Fruit fly (Drosophila melanogaster): ENCODE measurements around the gene TP53INP.

TP53INP gene

DNA sequence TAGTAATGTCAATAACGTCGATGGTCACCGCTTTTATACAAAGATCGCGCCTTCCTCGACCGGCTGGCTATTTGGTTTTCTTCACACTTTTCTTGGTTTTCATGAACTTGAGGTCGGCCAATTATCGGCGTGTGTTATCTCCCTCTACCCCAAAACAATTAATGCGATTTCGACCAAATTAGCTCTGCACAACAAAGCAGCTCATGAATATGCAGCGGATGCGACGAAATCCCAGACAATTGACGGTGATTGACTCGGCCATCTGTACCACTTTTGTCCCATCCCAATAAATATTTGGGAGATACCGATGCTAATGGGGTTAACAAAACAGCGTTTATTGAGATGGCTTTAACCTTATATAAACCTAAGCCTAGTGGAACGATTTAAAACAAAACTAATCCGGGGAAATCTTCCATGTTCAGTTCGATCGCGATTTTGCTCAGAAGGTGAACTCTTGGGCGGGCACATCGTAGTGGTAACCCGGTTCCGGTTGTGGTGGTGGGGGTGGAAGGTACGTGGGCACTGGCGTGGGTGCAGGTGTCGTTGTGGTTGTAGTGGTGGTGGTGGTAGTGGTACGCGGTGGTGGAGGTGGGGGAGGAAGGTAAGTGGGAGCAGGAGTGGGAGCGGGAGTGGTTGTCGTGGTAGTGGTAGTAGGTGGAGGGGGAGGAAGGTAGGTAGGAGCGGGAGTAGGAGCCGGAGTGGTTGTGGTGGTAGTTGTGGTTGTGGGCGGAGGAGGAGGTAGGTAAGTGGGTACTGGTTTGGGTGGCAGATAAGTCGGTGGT is 53.8 kb downstream of the TP53INP start, which contains the start of gene CG15022:
Gene CG15022, minus strand, starts transcription at position 11 of the 782 bp plus-strand sequence.
- TF ChIP-seq Mio (GFP tag; optimal IDR thresholded peaks at IDR 0.05) (no peak), Dif (GFP tag; optimal IDR thresholded peaks at IDR 0.05; ENCODE audit: partially characterized antibody) (no peak), Myc (optimal IDR thresholded peaks at IDR 0.05) (no peak), dl (GFP tag; optimal IDR thresholded peaks at IDR 0.05; ENCODE audit: insufficient read depth in 1 of 2, partially characterized antibody in 2 of 2) (no peak), Hr83 (GFP tag; optimal IDR thresholded peaks at IDR 0.05; ENCODE audit: poor library complexity, severe bottlenecking) (no peak), dsf (GFP tag; optimal IDR thresholded peaks at IDR 0.05; ENCODE audit: borderline replicate concordance) (no peak), brk (GFP tag; optimal IDR thresholded peaks at IDR 0.05) (no peak), CG32264 (GFP tag; optimal IDR thresholded peaks at IDR 0.05) (no peak), psq (GFP tag; optimal IDR thresholded peaks at IDR 0.05) (no peak), ey (GFP tag; optimal IDR thresholded peaks at IDR 0.05) (no peak), Hr78 (GFP tag; optimal IDR thresholded peaks at IDR 0.05) (no peak), Rel (GFP tag; optimal IDR thresholded peaks at IDR 0.05) (no peak), Rel (tag; optimal IDR thresholded peaks at IDR 0.05) (no peak), sv (GFP tag; optimal IDR thresholded peaks at IDR 0.05) (no peak), HLH106 (tag; optimal IDR thresholded peaks at IDR 0.05) (no peak), Jra (GFP tag; optimal IDR thresholded peaks at IDR 0.05) (no peak), dmrt93B (GFP tag; optimal IDR thresholded peaks at IDR 0.05) (no peak), Vsx2 (GFP tag; optimal IDR thresholded peaks at IDR 0.05; ENCODE audit: partially characterized antibody) (no peak)

- TF ChIP-seq dmrt93B (GFP tag; optimal IDR thresholded peaks at IDR 0.05) (no peak), Dfd (GFP tag; optimal IDR thresholded peaks at IDR 0.05) (no peak), rgr (GFP tag; optimal IDR thresholded peaks at IDR 0.05) (no peak), HLH106 (tag; optimal IDR thresholded peaks at IDR 0.05) (no peak), Myc (optimal IDR thresholded peaks at IDR 0.05) (no peak), Jra (GFP tag; optimal IDR thresholded peaks at IDR 0.05) (no peak), Vsx2 (GFP tag; optimal IDR thresholded peaks at IDR 0.05; ENCODE audit: partially characterized antibody) (no peak), N (GFP tag; optimal IDR thresholded peaks at IDR 0.05) (no peak), CG32264 (GFP tag; optimal IDR thresholded peaks at IDR 0.05) (no peak), psq (GFP tag; optimal IDR thresholded peaks at IDR 0.05) (no peak)
Measured at dm6 chr3L:4461454-4462045, 54.8 kb downstream of the TP53INP start, which contains the start of gene CG15023. Gene CG15023 (minus strand): TSS chr3L:4461504.

- no peak for TF ChIP-seq usp (GFP tag; optimal IDR thresholded peaks at IDR 0.05)
Measured at dm6 chr3L:4463773-4464301, 57.1 kb downstream of the TP53INP start, which contains the start of gene CG15024. Gene CG15024 (minus strand): TSS chr3L:4463823.

dm6 chr3L:4466530-4466929 is 59.8 kb downstream of the TP53INP start, which contains the start of gene CG32241:
Gene CG32241 (minus strand): TSS chr3L:4466630.
- TF ChIP-seq fru (GFP tag; optimal IDR thresholded peaks at IDR 0.05) (no peak), CG9705 (GFP tag; optimal IDR thresholded peaks at IDR 0.05) (no peak), HLH106 (tag; optimal IDR thresholded peaks at IDR 0.05) (no peak), Dfd (GFP tag; optimal IDR thresholded peaks at IDR 0.05) (no peak), pan (optimal IDR thresholded peaks at IDR 0.05) (no peak), Mio (GFP tag; optimal IDR thresholded peaks at IDR 0.05) (no peak), Jra (GFP tag; optimal IDR thresholded peaks at IDR 0.05) (no peak), h (GFP tag; optimal IDR thresholded peaks at IDR 0.05) (no peak)

dm6 chr3L:4469701-4470100 is 63.0 kb downstream of the TP53INP start, which contains the start of gene CG32249:
Gene CG32249 (plus strand): TSS chr3L:4470001.
- TF ChIP-seq woc (GFP tag; optimal IDR thresholded peaks at IDR 0.05) (no peak), Rel (GFP tag; optimal IDR thresholded peaks at IDR 0.05) (no peak), Rel (tag; optimal IDR thresholded peaks at IDR 0.05) (no peak), Hr78 (GFP tag; optimal IDR thresholded peaks at IDR 0.05) (no peak), GATAd (GFP tag; optimal IDR thresholded peaks at IDR 0.05) (no peak), pan (optimal IDR thresholded peaks at IDR 0.05) (no peak), Sp1 (GFP tag; optimal IDR thresholded peaks at IDR 0.05) (no peak), HLH106 (tag; optimal IDR thresholded peaks at IDR 0.05) (no peak), sage (GFP tag; optimal IDR thresholded peaks at IDR 0.05) (no peak), sv (GFP tag; optimal IDR thresholded peaks at IDR 0.05) (no peak), rgr (GFP tag; optimal IDR thresholded peaks at IDR 0.05) (no peak)
